Fruit fly (Drosophila melanogaster): ENCODE results near the gene Pex12.

Gene Pex12

dm6 chr2L:841708-842107 is 25.9 kb downstream of the Pex12 start (continued):
- TF ChIP-seq Usf (GFP tag; optimal IDR thresholded peaks at IDR 0.05) (peak; percentile 44), CG14965 (GFP tag; optimal IDR thresholded peaks at IDR 0.05; ENCODE audit: borderline replicate concordance) (no peak), CG11695 (GFP tag; IDR thresholded peaks at IDR 0.05) (peak; percentile 82), CG2875 (GFP tag; optimal IDR thresholded peaks at IDR 0.05) (peak; percentile 58), Mes4 (GFP tag; optimal IDR thresholded peaks at IDR 0.05) (peak; percentile 63), disco-r (GFP tag; optimal IDR thresholded peaks at IDR 0.05) (peak; percentile 43), Sin3A (optimal IDR thresholded peaks at IDR 0.05) (no peak), Jarid2 (GFP tag; optimal IDR thresholded peaks at IDR 0.05) (peak; percentile 4), tin (GFP tag; optimal IDR thresholded peaks at IDR 0.05) (peak; percentile 61), Dll (GFP tag; IDR thresholded peaks at IDR 0.05; ENCODE audit: partially characterized antibody) (no peak), CG12744 (GFP tag; optimal IDR thresholded peaks at IDR 0.05) (no peak), Max (GFP tag; optimal IDR thresholded peaks at IDR 0.05) (peak; percentile 55), CG4424 (GFP tag; optimal IDR thresholded peaks at IDR 0.05) (peak; percentile 69), ranshi (GFP tag; IDR thresholded peaks at IDR 0.05) (peak; percentile 82), CG42726 (GFP tag; IDR thresholded peaks at IDR 0.05; ENCODE audit: partially characterized antibody) (no peak), CG3163 (GFP tag; optimal IDR thresholded peaks at IDR 0.05) (no peak), CG30431 (GFP tag; optimal IDR thresholded peaks at IDR 0.05) (peak; percentile 53), CG11085 (GFP tag; IDR thresholded peaks at IDR 0.05) (peak; percentile 78), Asciz (GFP tag; optimal IDR thresholded peaks at IDR 0.05) (peak; percentile 24), CG5245 (GFP tag; optimal IDR thresholded peaks at IDR 0.05) (peak; percentile 38), CG12219 (GFP tag; optimal IDR thresholded peaks at IDR 0.05) (peak; percentile 40), Gug (GFP tag; IDR thresholded peaks at IDR 0.05) (peak; percentile 80), pb (GFP tag; optimal IDR thresholded peaks at IDR 0.05) (peak; percentile 53), wor (GFP tag; IDR thresholded peaks at IDR 0.05) (peak; percentile 48), CG4282 (GFP tag; optimal IDR thresholded peaks at IDR 0.05) (no peak), Ada2b (GFP tag; IDR thresholded peaks at IDR 0.05) (peak; percentile 82), slp2 (GFP tag; optimal IDR thresholded peaks at IDR 0.05) (no peak), HLHmδ (GFP tag; optimal IDR thresholded peaks at IDR 0.05) (no peak), CG10462 (GFP tag; optimal IDR thresholded peaks at IDR 0.05) (peak; percentile 35), B-H2 (GFP tag; optimal IDR thresholded peaks at IDR 0.05) (peak; percentile 41), chm (GFP tag; IDR thresholded peaks at IDR 0.05) (peak; percentile 70), E2f1 (GFP tag; IDR thresholded peaks at IDR 0.05) (peak; percentile 79), croc (GFP tag; conservative IDR thresholded peaks at IDR 0.05) (peak; percentile 23; the same call in 2 of the 3 replicates), CG32532 (GFP tag; IDR thresholded peaks at IDR 0.05) (peak; percentile 94), fd3F (GFP tag; optimal IDR thresholded peaks at IDR 0.05) (peak; percentile 63), scrt (GFP tag; optimal IDR thresholded peaks at IDR 0.05) (peak; percentile 63), ewg (GFP tag; optimal IDR thresholded peaks at IDR 0.05) (peak; percentile 43), MESR4 (GFP tag; optimal IDR thresholded peaks at IDR 0.05) (no peak), Oli (tag; optimal IDR thresholded peaks at IDR 0.05) (peak; percentile 73), PHDP (tag; optimal IDR thresholded peaks at IDR 0.05) (peak; percentile 74), cato (GFP tag; optimal IDR thresholded peaks at IDR 0.05; ENCODE audit: borderline replicate concordance) (no peak), CG11504 (tag; optimal IDR thresholded peaks at IDR 0.05) (peak; percentile 74), CG9437 (GFP tag; optimal IDR thresholded peaks at IDR 0.05) (peak; percentile 16), BtbVII (GFP tag; optimal IDR thresholded peaks at IDR 0.05) (peak; percentile 65), CG7928 (GFP tag; optimal IDR thresholded peaks at IDR 0.05) (peak; percentile 38), CrebB (tag; optimal IDR thresholded peaks at IDR 0.05) (peak; percentile 53), Fer2 (tag; optimal IDR thresholded peaks at IDR 0.05) (peak; percentile 47), Hmr (GFP tag; optimal IDR thresholded peaks at IDR 0.05) (peak; percentile 84), CG33557 (GFP tag; optimal IDR thresholded peaks at IDR 0.05) (no peak), CG12659 (GFP tag; optimal IDR thresholded peaks at IDR 0.05) (peak; percentile 69), NfI (GFP tag; optimal IDR thresholded peaks at IDR 0.05) (peak; percentile 70)
